Fruit fly (Drosophila melanogaster) whole organism, wandering third instar larva: ENCODE results near the gene mTerf3.
A peak's percentile ranks its signal among the peaks of the same experiment; 100 is the strongest.
"Not testable (repeated sequence)": the region's sequence is repeated elsewhere in the genome, so short reads cannot be mapped to it uniquely, and the experiment has no call there.

Experiments used
- CG9705 ChIP-seq: fragments of 200-800 bp; sonication (Bioruptor generic); optimal IDR thresholded peaks from 2 replicates; lab custom pipeline; 2018; ENCODE audit warnings: missing biosample characterization, mild to moderate bottlenecking, missing genetic modification characterization
- CrebA ChIP-seq: fragments of 200-800 bp; sonication (Bioruptor generic); optimal IDR thresholded peaks from 2 replicates; lab custom pipeline; 2016; ENCODE audit warnings: missing biosample characterization, mild to moderate bottlenecking, missing genetic modification characterization, borderline replicate concordance
- Dfd ChIP-seq: fragments of >200 bp; optimal IDR thresholded peaks from 2 replicates; lab custom pipeline; 2017; ENCODE audit warnings: missing biosample characterization, missing genetic modification characterization
- Dif ChIP-seq: fragments of 200-275, 200-300 bp; sonication (Bioruptor generic); optimal IDR thresholded peaks from 2 replicates; lab custom pipeline; 2018; ENCODE audit warnings: missing biosample characterization, missing genetic modification characterization; ENCODE audit not compliant: partially characterized antibody
- GATAd ChIP-seq: sonication (Bioruptor generic); optimal IDR thresholded peaks from 2 replicates; lab custom pipeline; 2016; ENCODE audit warnings: missing biosample characterization, missing genetic modification characterization
- HLH106 ChIP-seq: fragments of 200-800 bp; optimal IDR thresholded peaks from 3 replicates; lab custom pipeline; 2019; ENCODE audit warnings: missing biosample characterization, mild to moderate bottlenecking, missing genetic modification characterization, moderate library complexity
- Hnf4 ChIP-seq: fragments of 200-800 bp; sonication (Bioruptor generic); optimal IDR thresholded peaks from 2 replicates; lab custom pipeline; 2016; ENCODE audit warnings: missing biosample characterization, mild to moderate bottlenecking, missing genetic modification characterization
- Hr83 ChIP-seq: fragments of 200-300 bp; sonication (Bioruptor generic); optimal IDR thresholded peaks from 2 replicates; lab custom pipeline; 2016; ENCODE audit warnings: missing biosample characterization, mild to moderate bottlenecking, missing genetic modification characterization, moderate library complexity; ENCODE audit not compliant: poor library complexity, severe bottlenecking
- Jra ChIP-seq: sonication (Bioruptor generic); optimal IDR thresholded peaks from 2 replicates; lab custom pipeline; 2016; ENCODE audit warnings: missing biosample characterization, missing genetic modification characterization
- Myc ChIP-seq: fragments of >200 bp; optimal IDR thresholded peaks from 2 replicates; lab custom pipeline; 2017
- N ChIP-seq: fragments of >200 bp; optimal IDR thresholded peaks from 2 replicates; lab custom pipeline; 2018; ENCODE audit warnings: missing biosample characterization, missing external identifiers, missing genetic modification characterization
- Rel ChIP-seq, 2 experiments: fragments of 200-800 bp; sonication (Bioruptor generic) in 1 of 2; optimal IDR thresholded peaks; 2 replicates in 1 of 2; 3 replicates in 1 of 2; lab custom pipeline; 2016 to 2019; ENCODE audit warnings: mild to moderate bottlenecking in 2 of 2, missing biosample characterization in 2 of 2, missing genetic modification characterization in 2 of 2, moderate library complexity in 1 of 2
- Sp1 ChIP-seq: fragments of 200-800 bp; sonication (Bioruptor generic); optimal IDR thresholded peaks from 3 replicates; lab custom pipeline; 2019; ENCODE audit warnings: missing biosample characterization, mild to moderate bottlenecking, missing genetic modification characterization, moderate library complexity
- Vsx2 ChIP-seq: fragments of 200-300, 225-300 bp; sonication (Bioruptor generic); optimal IDR thresholded peaks from 2 replicates; lab custom pipeline; 2018; ENCODE audit warnings: missing biosample characterization, missing genetic modification characterization; ENCODE audit not compliant: partially characterized antibody
- brk ChIP-seq: fragments of 200-800 bp; sonication (Bioruptor generic); optimal IDR thresholded peaks from 2 replicates; lab custom pipeline; 2016; ENCODE audit warnings: missing biosample characterization, mild to moderate bottlenecking, missing genetic modification characterization
- dl ChIP-seq, 2 experiments: fragments of 175-275, 200-275 bp in 1 of 2; fragments of 200-275 bp in 1 of 2; sonication (Bioruptor generic); optimal IDR thresholded peaks; lab custom pipeline; 2018; ENCODE audit warnings: mild to moderate bottlenecking in 2 of 2, missing biosample characterization in 2 of 2, missing genetic modification characterization in 2 of 2, moderate library complexity in 2 of 2; ENCODE audit not compliant: partially characterized antibody in 2 of 2, insufficient read depth in 1 of 2
- dsf ChIP-seq: sonication (Bioruptor generic); optimal IDR thresholded peaks from 2 replicates; lab custom pipeline; 2016; ENCODE audit warnings: missing biosample characterization, missing genetic modification characterization, borderline replicate concordance
- foxo ChIP-seq, 2 experiments: fragments of 200-800 bp; sonication (Bioruptor generic); optimal IDR thresholded peaks; 2 replicates in 1 of 2; 3 replicates in 1 of 2; lab custom pipeline; 2016 to 2017; ENCODE audit warnings: missing biosample characterization in 2 of 2, missing genetic modification characterization in 2 of 2
- fru ChIP-seq: fragments of 200-800 bp; sonication (Bioruptor generic); optimal IDR thresholded peaks from 3 replicates; lab custom pipeline; 2016; ENCODE audit warnings: missing biosample characterization, mild to moderate bottlenecking, missing genetic modification characterization
- h ChIP-seq: fragments of 200-800 bp; sonication (Bioruptor generic); optimal IDR thresholded peaks from 3 replicates; lab custom pipeline; 2016; ENCODE audit warnings: missing biosample characterization, mild to moderate bottlenecking, missing genetic modification characterization
- jim ChIP-seq: fragments of 175-275, 200-325 bp; sonication (Bioruptor generic); optimal IDR thresholded peaks from 2 replicates; lab custom pipeline; 2016; ENCODE audit warnings: missing biosample characterization, mild to moderate bottlenecking, missing genetic modification characterization
- pan ChIP-seq: fragments of >200 bp; optimal IDR thresholded peaks from 2 replicates; lab custom pipeline; 2017
- psq ChIP-seq: fragments of 200-800 bp; sonication (Bioruptor generic); optimal IDR thresholded peaks from 3 replicates; lab custom pipeline; 2017; ENCODE audit warnings: missing biosample characterization, mild to moderate bottlenecking, missing genetic modification characterization, moderate library complexity
- rgr ChIP-seq: fragments of 200-800 bp; sonication (Bioruptor generic); optimal IDR thresholded peaks from 3 replicates; lab custom pipeline; 2016; ENCODE audit warnings: missing biosample characterization, mild to moderate bottlenecking, missing genetic modification characterization
- sv ChIP-seq: fragments of 200-800 bp; sonication (Bioruptor generic); optimal IDR thresholded peaks from 3 replicates; lab custom pipeline; 2016; ENCODE audit warnings: missing biosample characterization, missing genetic modification characterization
- woc ChIP-seq: sonication (Bioruptor generic); optimal IDR thresholded peaks from 2 replicates; lab custom pipeline; 2016; ENCODE audit warnings: missing biosample characterization, mild to moderate bottlenecking, missing genetic modification characterization

mTerf3 gene

dm6 chr3L:20503886-20504285 lies 16.7 kb downstream of the mTerf3 start, which contains the start of gene CG17637:
TSS of gene CG17637 (plus strand) at chr3L:20504186.
- not testable (repeated sequence) for TF ChIP-seq rgr, h, Jra (GFP tag; lab: Kevin White, UChicago)

- TF ChIP-seq Hr83 (GFP tag; lab: Kevin White, UChicago) (no peak), HLH106 (tag; lab: Kevin White, UChicago) (no peak), dl (GFP tag; optimal IDR thresholded peaks at IDR 0.05; lab: Kevin White, UChicago; ENCODE audit: insufficient read depth in 1 of 2, partially characterized antibody in 2 of 2) (no peak)
These were observed 17.3 kb downstream of the mTerf3 start for dm6 chr3L:20503256-20503655.

dm6 chr3L:20499536-20499935 lies 21.0 kb downstream of the mTerf3 start, which contains the start of gene CG18281:
TSS of gene CG18281 (plus strand) at chr3L:20499836.
- not testable (repeated sequence) for TF ChIP-seq Hnf4 (GFP tag; lab: Kevin White, UChicago); HLH106 (tag; lab: Kevin White, UChicago); GATAd (GFP tag; lab: Kevin White, UChicago)
- TF ChIP-seq, all 38 proteins: peak for 0; not testable (repeated sequence) for 38

DNA sequence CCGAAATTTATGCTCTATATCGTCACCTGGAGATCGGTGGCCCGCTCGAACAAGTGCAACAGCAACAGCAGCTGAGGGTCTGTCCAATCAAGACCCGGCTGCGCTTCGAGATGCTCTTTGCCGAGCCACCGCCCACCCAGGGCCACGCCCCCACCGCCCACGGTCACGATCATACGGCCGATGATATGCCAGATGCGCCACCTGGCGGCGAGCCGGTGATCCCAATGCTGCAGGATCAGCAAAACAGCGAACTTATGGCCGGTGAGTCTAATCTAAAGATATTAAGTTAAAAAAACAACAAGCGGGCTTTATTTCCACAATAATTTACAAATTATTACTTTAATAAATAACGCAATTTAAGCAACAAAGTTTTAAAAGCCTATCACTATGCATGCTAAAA lies 22.4 kb downstream of the mTerf3 start:
- TF ChIP-seq Vsx2 (GFP tag; lab: Kevin White, UChicago) = no peak
- TF ChIP-seq Dfd (GFP tag; lab: Kevin White, UChicago) = peak; percentile 87
- no peak for TF ChIP-seq foxo (GFP tag; optimal IDR thresholded peaks at IDR 0.05; lab: Kevin White, UChicago)
- TF ChIP-seq, all 38 proteins: peak for 1

dm6 chr3L:20497124-20497996 lies 23.2 kb downstream of the mTerf3 start, which contains the start of gene CG32425:
TSS of gene CG32425 (plus strand) at chr3L:20497323.
- peak in 1 of 2 experiments; percentile 37 for TF ChIP-seq foxo (GFP tag; optimal IDR thresholded peaks at IDR 0.05; lab: Kevin White, UChicago)
- no peak for TF ChIP-seq Rel (GFP tag; optimal IDR thresholded peaks at IDR 0.05; lab: Kevin White, UChicago)
- TF ChIP-seq Rel (tag; optimal IDR thresholded peaks at IDR 0.05; lab: Kevin White, UChicago) = peak; percentile 8
- no peak for TF ChIP-seq Dif (GFP tag; lab: Kevin White, UChicago)
- no peak for TF ChIP-seq sv (GFP tag; lab: Kevin White, UChicago)
- no peak for TF ChIP-seq Sp1 (GFP tag; lab: Kevin White, UChicago)
- TF ChIP-seq Myc (lab: Kevin White, UChicago) = peak; percentile 18
- TF ChIP-seq CG9705 (GFP tag; lab: Kevin White, UChicago) = no peak
- TF ChIP-seq h (GFP tag; lab: Kevin White, UChicago) = peak; percentile 24
- peak; percentile 25 for TF ChIP-seq fru (GFP tag; lab: Kevin White, UChicago)
- TF ChIP-seq dl (GFP tag; optimal IDR thresholded peaks at IDR 0.05; lab: Kevin White, UChicago; ENCODE audit: insufficient read depth in 1 of 2, partially characterized antibody in 2 of 2) = no peak
- TF ChIP-seq psq = peak; percentile 67
- no peak for TF ChIP-seq brk
- TF ChIP-seq HLH106 (tag; lab: Kevin White, UChicago) = peak; percentile 4

- TF ChIP-seq sv (GFP tag; lab: Kevin White, UChicago) (no peak), Rel (GFP tag; optimal IDR thresholded peaks at IDR 0.05; lab: Kevin White, UChicago) (no peak), Rel (tag; optimal IDR thresholded peaks at IDR 0.05; lab: Kevin White, UChicago) (peak; percentile 31), Jra (GFP tag; lab: Kevin White, UChicago) (no peak), HLH106 (tag; lab: Kevin White, UChicago) (no peak)
These were observed 25.6 kb downstream of the mTerf3 start, which contains the start of gene ZnT77C for dm6 chr3L:20494780-20495591. TSS of gene ZnT77C (minus strand) at chr3L:20494921.

- no peak for TF ChIP-seq CrebA (GFP tag; lab: Kevin White, UChicago)
- no peak for TF ChIP-seq foxo (GFP tag; optimal IDR thresholded peaks at IDR 0.05; lab: Kevin White, UChicago)
- TF ChIP-seq Dfd (GFP tag; lab: Kevin White, UChicago) = no peak
- TF ChIP-seq pan (lab: Kevin White, UChicago) = no peak
- no peak for TF ChIP-seq rgr (GFP tag; lab: Kevin White, UChicago)
- no peak for TF ChIP-seq HLH106 (tag; lab: Kevin White, UChicago)
- no peak for TF ChIP-seq woc (GFP tag; lab: Kevin White, UChicago)
- TF ChIP-seq Myc (lab: Kevin White, UChicago) = no peak
- no peak for TF ChIP-seq jim
- TF ChIP-seq Sp1 (GFP tag; lab: Kevin White, UChicago) = no peak
- no peak for TF ChIP-seq dsf (GFP tag; lab: Kevin White, UChicago)
- no peak for TF ChIP-seq N (GFP tag; lab: Kevin White, UChicago)
- TF ChIP-seq, all 38 proteins: peak for 0
These were observed 26.3 kb downstream of the mTerf3 start for dm6 chr3L:20494262-20494601.
